Worm (Caenorhabditis elegans) whole organism, L1 larva: ENCODE data around the gene acbp-7.

ENCODE experiments used
- C04F5.9 ChIP-seq: sonication (generic microtip); optimal IDR thresholded peaks from 2 replicates; lab custom pipeline; 2016; ENCODE audit warnings: missing genetic modification characterization, missing compliant biosample characterization
- C34B4.2 ChIP-seq: sonication (generic microtip); optimal IDR thresholded peaks from 2 replicates; lab custom pipeline; 2017; ENCODE audit warnings: mild to moderate bottlenecking, missing genetic modification characterization, missing compliant biosample characterization
- aha-1 ChIP-seq: fragments of 150-350 bp; optimal IDR thresholded peaks from 2 replicates; lab custom pipeline; 2014; ENCODE audit warnings: missing biosample characterization, missing genetic modification characterization
- ama-1 ChIP-seq: fragments of 150-350 bp; optimal IDR thresholded peaks from 2 replicates; lab custom pipeline; 2014
- ceh-8 ChIP-seq: fragments of 200-800 bp; sonication (Bioruptor generic); optimal IDR thresholded peaks from 2 replicates; lab custom pipeline; 2018; ENCODE audit warnings: mild to moderate bottlenecking, missing genetic modification characterization, moderate library complexity, missing compliant biosample characterization
- ceh-88 ChIP-seq: fragments of 200-800 bp; sonication (Bioruptor generic); IDR thresholded peaks from 2 replicates; pipeline ENCODE4 v1.3.6; 2022; ENCODE audit warnings: missing genetic modification characterization, missing compliant biosample characterization
- ceh-90 ChIP-seq: sonication (generic microtip); optimal IDR thresholded peaks from 2 replicates; lab custom pipeline; 2016; ENCODE audit warnings: missing genetic modification characterization, missing compliant biosample characterization
- ces-1 ChIP-seq: fragments of 150-350 bp; optimal IDR thresholded peaks from 2 replicates; lab custom pipeline; 2014; ENCODE audit warnings: missing biosample characterization, missing genetic modification reagents, missing genetic modification characterization
- dpl-1 ChIP-seq, 3 experiments: fragments of 150-350 bp in 2 of 3; sonication (generic microtip) in 1 of 3; optimal IDR thresholded peaks; 2 replicates each; lab custom pipeline; 2014 to 2017; ENCODE audit warnings: missing biosample characterization in 3 of 3, missing genetic modification characterization in 3 of 3, missing genetic modification reagents in 3 of 3
- efl-1 ChIP-seq, 4 experiments: fragments of 150-350 bp; optimal IDR thresholded peaks in 3 of 4; peaks in 1 of 4; 1 replicate in 1 of 4; 2 replicates in 3 of 4; lab custom pipeline; 2014; ENCODE audit warnings: missing biosample characterization in 2 of 4, missing genetic modification characterization in 2 of 4, missing genetic modification reagents in 2 of 4
- egl-13 ChIP-seq: sonication (generic microtip); optimal IDR thresholded peaks from 2 replicates; lab custom pipeline; 2016; ENCODE audit warnings: missing genotype, missing genetic modification reagents, missing genetic modification characterization, missing compliant biosample characterization
- egl-27 ChIP-seq, 2 experiments: fragments of 150-350 bp in 1 of 2; sonication (generic microtip); optimal IDR thresholded peaks; 3 replicates each; lab custom pipeline; 2017 to 2018; ENCODE audit warnings: missing biosample characterization in 2 of 2, missing genetic modification characterization in 2 of 2, missing genetic modification reagents in 2 of 2
- ets-5 ChIP-seq: fragments of 200-800 bp; sonication (Bioruptor generic); IDR thresholded peaks from 2 replicates; pipeline ENCODE4 v1.3.6; 2022; ENCODE audit warnings: missing genetic modification characterization, missing compliant biosample characterization
- hlh-4 ChIP-seq: sonication (generic microtip); optimal IDR thresholded peaks from 2 replicates; lab custom pipeline; 2016; ENCODE audit warnings: mild to moderate bottlenecking, missing genetic modification characterization, missing compliant biosample characterization
- hpl-2 ChIP-seq: fragments of 150-350 bp; optimal IDR thresholded peaks from 2 replicates; lab custom pipeline; 2014; ENCODE audit warnings: missing biosample characterization, missing genetic modification reagents, missing genetic modification characterization
- irx-1 ChIP-seq: sonication (generic microtip); optimal IDR thresholded peaks from 2 replicates; lab custom pipeline; 2016; ENCODE audit warnings: missing genetic modification characterization, missing compliant biosample characterization
- isw-1 ChIP-seq: fragments of 200-800 bp; sonication (Bioruptor generic); IDR thresholded peaks from 2 replicates; pipeline ENCODE4 v1.3.6; 2022; ENCODE audit warnings: missing genetic modification characterization, missing compliant biosample characterization
- lin-14 ChIP-seq: fragments of 200-800 bp; sonication (Bioruptor generic); optimal IDR thresholded peaks from 2 replicates; lab custom pipeline; 2018; ENCODE audit warnings: mild to moderate bottlenecking, missing genetic modification characterization, moderate library complexity, missing compliant biosample characterization
- lin-15B ChIP-seq: fragments of 150-350 bp; sonication (generic microtip); optimal IDR thresholded peaks from 3 replicates; lab custom pipeline; 2014; ENCODE audit warnings: missing biosample characterization, missing genetic modification characterization
- lir-3 ChIP-seq: sonication (generic microtip); optimal IDR thresholded peaks from 2 replicates; lab custom pipeline; 2016; ENCODE audit warnings: mild to moderate bottlenecking, missing genetic modification characterization, moderate library complexity, missing compliant biosample characterization; ENCODE audit not compliant: poor library complexity
- lsy-2 ChIP-seq, 2 experiments: fragments of 150-350 bp; optimal IDR thresholded peaks; 2 replicates each; lab custom pipeline; 2014; ENCODE audit warnings: missing biosample characterization in 2 of 2, missing genetic modification characterization in 2 of 2
- nhr-12 ChIP-seq: sonication (generic microtip); optimal IDR thresholded peaks from 2 replicates; lab custom pipeline; 2017; ENCODE audit warnings: missing biosample characterization, missing genetic modification characterization
- nhr-20 ChIP-seq: sonication (generic microtip); optimal IDR thresholded peaks from 2 replicates; lab custom pipeline; 2016; ENCODE audit warnings: mild to moderate bottlenecking, missing genetic modification characterization, missing compliant biosample characterization
- nhr-71 ChIP-seq: sonication (generic microtip); optimal IDR thresholded peaks from 2 replicates; lab custom pipeline; 2016; ENCODE audit warnings: mild to moderate bottlenecking, missing genetic modification characterization, moderate library complexity, missing compliant biosample characterization
- nhr-76 ChIP-seq: sonication (generic microtip); optimal IDR thresholded peaks from 2 replicates; lab custom pipeline; 2017; ENCODE audit warnings: missing biosample characterization, missing genetic modification characterization
- nhr-77 ChIP-seq: fragments of 150-350 bp; optimal IDR thresholded peaks from 2 replicates; lab custom pipeline; 2014; ENCODE audit warnings: missing biosample characterization, missing genetic modification characterization
- nhr-84 ChIP-seq: sonication (generic microtip); optimal IDR thresholded peaks from 2 replicates; lab custom pipeline; 2017; ENCODE audit warnings: missing biosample characterization, missing genetic modification characterization
- nhr-85 ChIP-seq: sonication (generic microtip); peaks from one replicate; lab custom pipeline; 2016; ENCODE audit warnings: missing genetic modification characterization, inconsistent platforms, missing compliant biosample characterization
- pax-3 ChIP-seq: fragments of 200-800 bp; sonication (Bioruptor generic); optimal IDR thresholded peaks from 2 replicates; lab custom pipeline; 2018; ENCODE audit warnings: mild to moderate bottlenecking, missing genetic modification characterization, moderate library complexity, missing compliant biosample characterization
- pqm-1 ChIP-seq: sonication (generic microtip); optimal IDR thresholded peaks from 3 replicates; lab custom pipeline; 2017; ENCODE audit warnings: missing biosample characterization, missing genetic modification characterization
- skn-1 ChIP-seq: fragments of 150-350 bp; optimal IDR thresholded peaks from 2 replicates; lab custom pipeline; 2014; ENCODE audit warnings: missing biosample characterization, missing genetic modification characterization
- snu-23 ChIP-seq: sonication (generic microtip); optimal IDR thresholded peaks from 2 replicates; lab custom pipeline; 2016; ENCODE audit warnings: missing genetic modification characterization, missing compliant biosample characterization
- sox-4 ChIP-seq: sonication (generic microtip); optimal IDR thresholded peaks from 2 replicates; lab custom pipeline; 2016; ENCODE audit warnings: missing genetic modification characterization, missing compliant biosample characterization
- sptf-1 ChIP-seq: fragments of 150-350 bp; optimal IDR thresholded peaks from 2 replicates; lab custom pipeline; 2014; ENCODE audit warnings: missing biosample characterization, missing genetic modification characterization
- swsn-7 ChIP-seq: sonication (generic microtip); optimal IDR thresholded peaks from 2 replicates; lab custom pipeline; 2016; ENCODE audit warnings: missing genetic modification characterization, missing compliant biosample characterization
- tbx-2 ChIP-seq: sonication (generic microtip); optimal IDR thresholded peaks from 2 replicates; lab custom pipeline; 2016; ENCODE audit warnings: missing genetic modification characterization, missing compliant biosample characterization
- unc-130 ChIP-seq: fragments of 150-350 bp; optimal IDR thresholded peaks from 2 replicates; lab custom pipeline; 2017; ENCODE audit warnings: missing biosample characterization, missing genetic modification characterization, inconsistent platforms
- unc-30 ChIP-seq: sonication (generic microtip); optimal IDR thresholded peaks from 2 replicates; lab custom pipeline; 2017; ENCODE audit warnings: missing biosample characterization, missing genetic modification characterization
- unc-62 ChIP-seq: fragments of 150-350 bp; optimal IDR thresholded peaks from 2 replicates; lab custom pipeline; 2014; ENCODE audit warnings: missing biosample characterization, missing genetic modification reagents, missing genetic modification characterization
- unc-86 ChIP-seq: sonication (generic microtip); optimal IDR thresholded peaks from 2 replicates; lab custom pipeline; 2016; ENCODE audit warnings: missing genetic modification characterization, missing compliant biosample characterization
- unc-98 ChIP-seq: fragments of 200-800 bp; sonication (Bioruptor generic); IDR thresholded peaks from 2 replicates; pipeline ENCODE4 v1.3.6; 2022; ENCODE audit warnings: missing genetic modification characterization, missing compliant biosample characterization
- vab-15 ChIP-seq: sonication (generic microtip); optimal IDR thresholded peaks from 2 replicates; lab custom pipeline; 2017; ENCODE audit warnings: missing genotype, mild to moderate bottlenecking, missing genetic modification characterization, missing compliant biosample characterization
- xbp-1 ChIP-seq: sonication (generic microtip); optimal IDR thresholded peaks from 2 replicates; lab custom pipeline; 2016; ENCODE audit warnings: missing genetic modification characterization, missing compliant biosample characterization

The acbp-7 gene

ce11 chrIII:4811195-4811594 lies 26.3 kb upstream of the acbp-7 start, which contains the start of gene C38D4.7:
C38D4.7 (minus strand) TSS chrIII:4811295.
- no peak for TF ChIP-seq nhr-84 (tag; lab: Kevin White, UChicago)
- no peak for TF ChIP-seq hpl-2 (GFP tag; lab: Kevin White, UChicago)
- TF ChIP-seq pqm-1 (tag; lab: Kevin White, UChicago), result no peak
- TF ChIP-seq unc-130, result no peak
- TF ChIP-seq aha-1 (tag; lab: Kevin White, UChicago), result no peak
- no peak for TF ChIP-seq dpl-1 (GFP tag; optimal IDR thresholded peaks at IDR 0.05; lab: Kevin White, UChicago)
- TF ChIP-seq lsy-2 (tag; optimal IDR thresholded peaks at IDR 0.05; lab: Kevin White, UChicago), result no peak
- TF ChIP-seq hlh-4 (tag; lab: Kevin White, UChicago), result no peak
- no peak for TF ChIP-seq vab-15 (tag; lab: Kevin White, UChicago)
- no peak for TF ChIP-seq ets-5 (GFP tag; lab: Robert Waterston, UW)
- no peak for TF ChIP-seq lin-15B (tag; lab: Kevin White, UChicago)
- TF ChIP-seq ceh-88 (GFP tag; lab: Robert Waterston, UW), result no peak
- no peak for TF ChIP-seq egl-27 (tag; optimal IDR thresholded peaks at IDR 0.05; lab: Kevin White, UChicago)
- no peak for TF ChIP-seq nhr-76 (tag; lab: Kevin White, UChicago)
- TF ChIP-seq nhr-12 (tag; lab: Kevin White, UChicago), result no peak
- no peak for TF ChIP-seq lin-14 (GFP tag; lab: Kevin White, UChicago)
- no peak for TF ChIP-seq nhr-77
- TF ChIP-seq ama-1 (lab: Kevin White, UChicago), result no peak
- TF ChIP-seq ceh-90 (tag; lab: Kevin White, UChicago), result no peak
- no peak for TF ChIP-seq tbx-2 (tag; lab: Kevin White, UChicago)

- TF ChIP-seq efl-1 (optimal IDR thresholded peaks at IDR 0.05; lab: Kevin White, UChicago), result no peak
- TF ChIP-seq efl-1 (GFP tag; optimal IDR thresholded peaks at IDR 0.05 in 1 of 2; lab: Kevin White, UChicago), result peak in 1 of 2 experiments; percentile 49
- TF ChIP-seq unc-30 (tag; lab: Kevin White, UChicago), result no peak
These were observed 22.8 kb upstream of the acbp-7 start, which contains the start of gene arl-6 for ce11 chrIII:4814730-4815129. arl-6 (minus strand) TSS chrIII:4814830.

ce11 chrIII:4817240-4817639 lies 20.3 kb upstream of the acbp-7 start, which contains the start of gene F26A1.4:
F26A1.4 (plus strand) TSS chrIII:4817540.
- TF ChIP-seq nhr-85 (tag; lab: Kevin White, UChicago) (no peak), unc-86 (tag; lab: Kevin White, UChicago) (no peak), snu-23 (GFP tag; lab: Kevin White, UChicago) (no peak), swsn-7 (tag; lab: Kevin White, UChicago) (no peak), lir-3 (tag; lab: Kevin White, UChicago) (no peak), nhr-71 (tag; lab: Kevin White, UChicago) (no peak), isw-1 (GFP tag; lab: Robert Waterston, UW) (no peak), lin-15B (tag; lab: Kevin White, UChicago) (no peak), skn-1 (no peak), ets-5 (GFP tag; lab: Robert Waterston, UW) (no peak)

DNA sequence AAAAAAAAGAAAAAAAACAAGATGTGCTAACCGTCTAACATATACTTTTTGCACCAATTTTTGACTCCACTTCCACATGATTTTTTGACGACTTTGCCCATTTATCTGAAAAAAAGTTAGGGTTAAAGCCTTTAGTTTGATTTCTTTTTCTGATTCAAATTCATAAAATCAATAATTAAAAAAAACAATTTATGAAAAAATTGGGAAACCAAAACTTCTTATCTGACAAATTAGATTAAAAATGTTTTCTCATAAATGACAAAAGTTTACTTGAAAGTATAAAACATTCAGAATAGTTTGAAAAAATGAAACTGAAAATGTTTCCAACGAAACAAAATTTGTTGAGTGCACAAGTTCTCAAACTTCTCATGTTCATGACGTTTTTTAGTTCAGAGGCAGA lies 17.7 kb upstream of the acbp-7 start, which contains the start of gene F26A1.7:
TSS of gene F26A1.7 (minus strand) at position 101 of the 400 bp plus-strand sequence.
- TF ChIP-seq skn-1 (no peak), ceh-8 (no peak), unc-130 (no peak), egl-13 (no peak), sptf-1 (tag; lab: Kevin White, UChicago) (no peak), unc-62 (GFP tag; lab: Kevin White, UChicago) (no peak)

DNA sequence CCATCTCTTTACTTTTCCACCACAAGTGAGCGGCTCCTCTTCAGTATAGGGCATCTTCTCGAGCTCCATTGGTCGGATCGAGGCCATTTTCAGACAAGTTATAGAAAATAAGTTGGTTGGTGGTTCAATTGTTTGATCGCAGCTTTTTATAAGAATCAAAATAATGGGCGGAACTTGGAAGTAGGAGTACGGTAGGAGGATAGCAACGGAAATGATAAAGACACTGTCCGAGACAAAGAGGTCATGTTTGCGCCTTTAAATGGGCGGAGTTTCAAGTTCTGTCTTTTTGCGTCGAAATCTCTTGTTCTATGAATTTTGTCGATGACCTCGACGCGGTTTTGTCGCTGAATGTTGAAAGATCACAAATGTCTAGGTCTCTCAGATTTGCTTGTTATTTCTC lies 15.4 kb upstream of the acbp-7 start, which contains the start of gene F26A1.8:
TSS of gene F26A1.8 (minus strand) at position 101 of the 400 bp plus-strand sequence.
- TF ChIP-seq dpl-1 (GFP tag; optimal IDR thresholded peaks at IDR 0.05; lab: Kevin White, UChicago) (no peak), ets-5 (GFP tag; lab: Robert Waterston, UW) (no peak), sox-4 (tag; lab: Kevin White, UChicago) (no peak), nhr-20 (tag; lab: Kevin White, UChicago) (no peak), tbx-2 (tag; lab: Kevin White, UChicago) (no peak), unc-62 (GFP tag; lab: Kevin White, UChicago) (no peak), unc-30 (tag; lab: Kevin White, UChicago) (no peak), unc-98 (GFP tag; lab: Robert Waterston, UW) (no peak), irx-1 (tag; lab: Kevin White, UChicago) (no peak), xbp-1 (tag; lab: Kevin White, UChicago) (no peak), ces-1 (GFP tag; lab: Kevin White, UChicago) (no peak), nhr-76 (tag; lab: Kevin White, UChicago) (no peak), C04F5.9 (tag; lab: Kevin White, UChicago) (no peak), pax-3 (tag; lab: Kevin White, UChicago) (no peak), C34B4.2 (tag; lab: Kevin White, UChicago) (no peak), vab-15 (tag; lab: Kevin White, UChicago) (no peak)
- TF ChIP-seq, all 84 proteins: peak for 0
